Worm (Caenorhabditis elegans) whole organism, L1 larva: ENCODE measurements around the gene xbx-1.

Source experiments
- ama-1 ChIP-seq: fragments of 150-350 bp; optimal IDR thresholded peaks from 2 replicates; lab custom pipeline; 2014
- dpl-1 ChIP-seq, 3 experiments: fragments of 150-350 bp in 2 of 3; sonication (generic microtip) in 1 of 3; optimal IDR thresholded peaks; 2 replicates each; lab custom pipeline; 2014 to 2017; ENCODE audit warnings: missing biosample characterization in 3 of 3, missing genetic modification characterization in 3 of 3, missing genetic modification reagents in 3 of 3
- elt-3 ChIP-seq, 6 experiments: fragments of 150-350 bp in 1 of 6; sonication (generic microtip); optimal IDR thresholded peaks; 2 replicates each; lab custom pipeline; 2017 to 2018; ENCODE audit warnings: missing biosample characterization in 6 of 6, missing genetic modification characterization in 6 of 6, inconsistent platforms in 1 of 6
- lin-13 ChIP-seq: fragments of 150-350 bp; optimal IDR thresholded peaks from 2 replicates; lab custom pipeline; 2014; ENCODE audit warnings: missing biosample characterization, missing genetic modification reagents, missing genetic modification characterization
- lin-15B ChIP-seq: fragments of 150-350 bp; sonication (generic microtip); optimal IDR thresholded peaks from 3 replicates; lab custom pipeline; 2014; ENCODE audit warnings: missing biosample characterization, missing genetic modification characterization
- lsy-2 ChIP-seq, 2 experiments: fragments of 150-350 bp; optimal IDR thresholded peaks; 2 replicates each; lab custom pipeline; 2014; ENCODE audit warnings: missing biosample characterization in 2 of 2, missing genetic modification characterization in 2 of 2
- nhr-76 ChIP-seq: sonication (generic microtip); optimal IDR thresholded peaks from 2 replicates; lab custom pipeline; 2017; ENCODE audit warnings: missing biosample characterization, missing genetic modification characterization
- nhr-77 ChIP-seq: fragments of 150-350 bp; optimal IDR thresholded peaks from 2 replicates; lab custom pipeline; 2014; ENCODE audit warnings: missing biosample characterization, missing genetic modification characterization
- pqm-1 ChIP-seq: sonication (generic microtip); optimal IDR thresholded peaks from 3 replicates; lab custom pipeline; 2017; ENCODE audit warnings: missing biosample characterization, missing genetic modification characterization
- snpc-4 ChIP-seq: fragments of 150-350 bp; optimal IDR thresholded peaks from 2 replicates; lab custom pipeline; 2014; ENCODE audit warnings: missing biosample characterization, missing genetic modification characterization
- unc-130 ChIP-seq: fragments of 150-350 bp; optimal IDR thresholded peaks from 2 replicates; lab custom pipeline; 2017; ENCODE audit warnings: missing biosample characterization, missing genetic modification characterization, inconsistent platforms
- zag-1 ChIP-seq: fragments of 150-350 bp; optimal IDR thresholded peaks from 2 replicates; lab custom pipeline; 2014; ENCODE audit warnings: missing biosample characterization, missing genetic modification characterization
- ztf-4 ChIP-seq: fragments of 150-350 bp; optimal IDR thresholded peaks from 2 replicates; lab custom pipeline; 2014; ENCODE audit warnings: missing biosample characterization, missing genetic modification characterization

- no peak for TF ChIP-seq lin-13 (GFP tag; lab: Kevin White, UChicago)
- no peak for TF ChIP-seq snpc-4
- TF ChIP-seq lsy-2 (tag; optimal IDR thresholded peaks at IDR 0.05; lab: Kevin White, UChicago), result no peak
- TF ChIP-seq ztf-4 (tag; lab: Kevin White, UChicago), result no peak
- no peak for TF ChIP-seq zag-1 (tag; lab: Kevin White, UChicago)
- TF ChIP-seq lin-15B, result no peak
- TF ChIP-seq ama-1 (lab: Kevin White, UChicago), result no peak
- no peak for TF ChIP-seq pqm-1 (tag; lab: Kevin White, UChicago)
- no peak for TF ChIP-seq nhr-76 (tag; lab: Kevin White, UChicago)
- no peak for TF ChIP-seq nhr-77 (tag; lab: Kevin White, UChicago)
- TF ChIP-seq dpl-1 (GFP tag; optimal IDR thresholded peaks at IDR 0.05; lab: Kevin White, UChicago), result no peak
- no peak for TF ChIP-seq elt-3 (tag; optimal IDR thresholded peaks at IDR 0.05; lab: Kevin White, UChicago)
- TF ChIP-seq unc-130, result no peak
These were observed 43.5 kb upstream of the xbx-1 start, which contains the start of gene C30G7.2 for ce11 chrV:14936587-14936986.
